Fruit fly (Drosophila melanogaster) whole organism: ENCODE measurements around the gene Srp9.

Experiments used
- Dll ChIP-seq: fragments of >200 bp; optimal IDR thresholded peaks from 2 replicates; lab custom pipeline; 2017
- EcR ChIP-seq, 2 experiments: fragments of >200 bp; optimal IDR thresholded peaks; 2 replicates each; lab custom pipeline; 2017; ENCODE audit warnings: missing biosample characterization in 2 of 2, missing genetic modification characterization in 2 of 2, missing genetic modification reagents in 2 of 2
- pan ChIP-seq: fragments of >200 bp; optimal IDR thresholded peaks from 2 replicates; lab custom pipeline; 2017
- psq ChIP-seq: fragments of >200 bp; optimal IDR thresholded peaks from 2 replicates; lab custom pipeline; 2017
- usp ChIP-seq: fragments of >200 bp; optimal IDR thresholded peaks from 2 replicates; lab custom pipeline; 2017; ENCODE audit warnings: missing biosample characterization, missing genetic modification characterization, mixed read lengths

- TF ChIP-seq psq (lab: Kevin White, UChicago) (no peak), Dll (no peak), EcR (GFP tag; optimal IDR thresholded peaks at IDR 0.05; lab: Kevin White, UChicago) (no peak), usp (no peak), pan (lab: Kevin White, UChicago) (no peak)
Measured at dm6 chr3L:7978550-7978776, 42.3 kb downstream of the Srp9 start, which contains the start of gene Pop4.
